Fruit fly (Drosophila melanogaster): ENCODE data around the gene Asciz.

Asciz gene

DNA sequence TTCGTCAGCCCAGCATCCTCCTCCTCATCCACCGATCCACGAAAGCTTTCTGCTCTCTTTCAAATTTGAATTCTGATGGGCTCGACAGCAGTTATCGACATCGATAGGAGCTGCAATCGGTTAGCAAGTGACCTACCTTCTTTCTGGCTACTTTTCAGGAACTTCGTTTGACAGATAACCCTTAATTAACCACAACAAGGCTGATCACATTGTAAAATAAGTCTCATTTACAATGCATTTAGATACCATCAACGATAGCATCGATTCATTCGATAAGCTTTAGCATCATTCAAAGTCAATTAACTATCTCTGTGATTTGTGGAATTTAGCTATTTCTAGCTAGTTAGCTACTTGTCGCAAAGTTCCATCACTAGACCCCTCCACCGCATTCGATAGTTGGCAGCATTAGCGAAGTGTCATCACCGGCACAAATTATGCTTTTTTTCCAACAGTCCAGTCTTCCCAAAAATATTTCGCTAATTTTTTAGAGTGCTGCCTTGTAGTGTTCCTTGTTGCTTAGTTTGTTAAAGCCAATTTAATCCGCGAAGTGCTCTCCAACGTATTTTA is 12.6 kb upstream of the Asciz start, which contains the start of the genes MnM and Girdin (continued):
- no peak for TF ChIP-seq pan (optimal IDR thresholded peaks at IDR 0.05)
- TF ChIP-seq pan (GFP tag; optimal IDR thresholded peaks at IDR 0.05 in 1 of 2, IDR thresholded peaks at IDR 0.05 in 1 of 2): no peak
- peak; percentile 45 for TF ChIP-seq ab (GFP tag; optimal IDR thresholded peaks at IDR 0.05)
- TF ChIP-seq CG2129 (GFP tag; IDR thresholded peaks at IDR 0.05; ENCODE audit: partially characterized antibody): peak; percentile 41
- peak; percentile 30; the same call in 1 of the 2 replicates for TF ChIP-seq ara (GFP tag; IDR thresholded peaks at IDR 0.05)
- TF ChIP-seq CG14667 (GFP tag; IDR thresholded peaks at IDR 0.05): no peak
- TF ChIP-seq abd-A (tag; optimal IDR thresholded peaks at IDR 0.05): no peak
- TF ChIP-seq CG7786 (GFP tag; optimal IDR thresholded peaks at IDR 0.05): peak; percentile 86
- TF ChIP-seq CG6175 (GFP tag; IDR thresholded peaks at IDR 0.05): peak; percentile 67; the same call in 2 of the 3 replicates
- TF ChIP-seq CG11695 (GFP tag; IDR thresholded peaks at IDR 0.05): no peak
- peak; percentile 56 for TF ChIP-seq az2 (GFP tag; optimal IDR thresholded peaks at IDR 0.05)
- TF ChIP-seq Dip3 (GFP tag; optimal IDR thresholded peaks at IDR 0.05): peak; percentile 73
- TF ChIP-seq HLH3B (GFP tag; IDR thresholded peaks at IDR 0.05): no peak; the same call in 1 of the 2 replicates
- TF ChIP-seq danr (GFP tag; IDR thresholded peaks at IDR 0.05): no peak
- no peak for TF ChIP-seq Hmx (GFP tag; optimal IDR thresholded peaks at IDR 0.05)
- TF ChIP-seq Atf3 (GFP tag; optimal IDR thresholded peaks at IDR 0.05): peak; percentile 54
- peak; percentile 70 for TF ChIP-seq pnt (GFP tag; optimal IDR thresholded peaks at IDR 0.05)
- TF ChIP-seq Neu2 (GFP tag; optimal IDR thresholded peaks at IDR 0.05; ENCODE audit: borderline replicate concordance): peak; percentile 50
- TF ChIP-seq fu2 (GFP tag; optimal IDR thresholded peaks at IDR 0.05): peak; percentile 82
- TF ChIP-seq kni (GFP tag; optimal IDR thresholded peaks at IDR 0.05): no peak
- TF ChIP-seq sens-2 (GFP tag; IDR thresholded peaks at IDR 0.05): no peak
- TF ChIP-seq CG9817 (tag; optimal IDR thresholded peaks at IDR 0.05): peak; percentile 67
- TF ChIP-seq CG3281 (GFP tag; optimal IDR thresholded peaks at IDR 0.05): no peak
- TF ChIP-seq shn (GFP tag; optimal IDR thresholded peaks at IDR 0.05): peak; percentile 87
- TF ChIP-seq Adf1 (GFP tag; IDR thresholded peaks at IDR 0.05): no peak
- TF ChIP-seq CG2120 (GFP tag; optimal IDR thresholded peaks at IDR 0.05): peak; percentile 91
- no peak for TF ChIP-seq toy (GFP tag; IDR thresholded peaks at IDR 0.05)
- peak; percentile 94 for TF ChIP-seq Med (GFP tag)
- peak; percentile 75 for TF ChIP-seq CG12391 (tag; optimal IDR thresholded peaks at IDR 0.05)
- no peak for TF ChIP-seq Sox100B (GFP tag; optimal IDR thresholded peaks at IDR 0.05)
- peak; percentile 88 for TF ChIP-seq CG16813 (GFP tag; IDR thresholded peaks at IDR 0.05; ENCODE audit: partially characterized antibody)
- peak; percentile 80 for TF ChIP-seq CG14860 (GFP tag; IDR thresholded peaks at IDR 0.05; ENCODE audit: partially characterized antibody)
- no peak for TF ChIP-seq CG11085 (GFP tag; IDR thresholded peaks at IDR 0.05)
- no peak for TF ChIP-seq crol (GFP tag; IDR thresholded peaks at IDR 0.05)
- TF ChIP-seq caup (GFP tag; optimal IDR thresholded peaks at IDR 0.05; ENCODE audit: severe bottlenecking): no peak
- no peak for TF ChIP-seq CG11504 (tag; optimal IDR thresholded peaks at IDR 0.05)
- TF ChIP-seq D (optimal IDR thresholded peaks at IDR 0.05): peak; percentile 91
- no peak for TF ChIP-seq D (GFP tag; optimal IDR thresholded peaks at IDR 0.05)
- TF ChIP-seq sob (GFP tag; IDR thresholded peaks at IDR 0.05): peak; percentile 62
- TF ChIP-seq her (GFP tag; optimal IDR thresholded peaks at IDR 0.05): peak; percentile 75
- peak; percentile 46 for TF ChIP-seq CG8924 (tag; optimal IDR thresholded peaks at IDR 0.05)
- peak; percentile 44 for TF ChIP-seq kay (GFP tag; optimal IDR thresholded peaks at IDR 0.05)
- no peak for TF ChIP-seq MTF-1 (GFP tag; optimal IDR thresholded peaks at IDR 0.05; ENCODE audit: borderline replicate concordance)
- no peak for TF ChIP-seq h (optimal IDR thresholded peaks at IDR 0.05)
- TF ChIP-seq lab (GFP tag; optimal IDR thresholded peaks at IDR 0.05): no peak
- peak; percentile 50 for TF ChIP-seq CG9797 (GFP tag; optimal IDR thresholded peaks at IDR 0.05)
- peak; percentile 78 for TF ChIP-seq chn (GFP tag; optimal IDR thresholded peaks at IDR 0.05)
- TF ChIP-seq Hey (tag; optimal IDR thresholded peaks at IDR 0.05): no peak
- no peak for TF ChIP-seq insv (GFP tag; optimal IDR thresholded peaks at IDR 0.05)
- no peak for TF ChIP-seq Lim3 (GFP tag; IDR thresholded peaks at IDR 0.05)
- peak; percentile 71 for TF ChIP-seq CG17829 (tag; optimal IDR thresholded peaks at IDR 0.05)
